Comparison of ENCODE assay signal across 3 fruit fly cellular contexts in genomic region chr2L:3469869-3470268, dm6.
TF ChIP-seq lines count a peak whose summit lies in the region.

Gene Pif1, minus strand, starts transcription at chr2L:3470004.
Gene CG31776, plus strand, starts transcription at chr2L:3470182.

- peak; percentile 60 to 66 for TF ChIP-seq CTCF in S2 (optimal IDR thresholded peaks at IDR 0.05; lab: Kevin White, UChicago)
- TF ChIP-seq CTCF in whole organism, embryonic (GFP tag; optimal IDR thresholded peaks at IDR 0.05; lab: Kevin White, UChicago) = peak; percentile 69

TF ChIP-seq in whole organism, adult, 20 proteins besides CTCF, POLR2A, EP300 and RAD21:
- TF ChIP-seq toe (GFP tag; optimal IDR thresholded peaks at IDR 0.05; lab: Kevin White, UChicago) = no peak
- no peak for TF ChIP-seq CG7101 (tag; optimal IDR thresholded peaks at IDR 0.05; lab: Kevin White, UChicago)
- peak in 1 of 2 experiments; percentile 12 for TF ChIP-seq cnc (optimal IDR thresholded peaks at IDR 0.05; lab: Kevin White, UChicago)
- TF ChIP-seq CG1620 (GFP tag; optimal IDR thresholded peaks at IDR 0.05; lab: Kevin White, UChicago) = no peak
- TF ChIP-seq Mnt (GFP tag; optimal IDR thresholded peaks at IDR 0.05; lab: Kevin White, UChicago) = peak; percentile 70
- no peak for TF ChIP-seq Hr96 (GFP tag; optimal IDR thresholded peaks at IDR 0.05; lab: Kevin White, UChicago)
- TF ChIP-seq bab1 (GFP tag; optimal IDR thresholded peaks at IDR 0.05; lab: Kevin White, UChicago) = peak; percentile 40

TF ChIP-seq in whole organism, embryonic, 481 proteins besides CTCF, POLR2A, EP300 and RAD21 (continues in another document):
- TF ChIP-seq Hey (tag; optimal IDR thresholded peaks at IDR 0.05; lab: Kevin White, UChicago) (no peak), phol (tag; optimal IDR thresholded peaks at IDR 0.05; lab: Kevin White, UChicago) (peak; percentile 38), Bgb (GFP tag; IDR thresholded peaks at IDR 0.05; lab: Robert Waterston, UW; ENCODE audit: partially characterized antibody) (peak; percentile 92), CG14710 (tag; optimal IDR thresholded peaks at IDR 0.05; lab: Kevin White, UChicago) (peak; percentile 68), ato (GFP tag; IDR thresholded peaks at IDR 0.05; lab: Robert Waterston, UW; ENCODE audit: partially characterized antibody) (peak; percentile 79; the same call in 1 of the 2 replicates), Dref (GFP tag; IDR thresholded peaks at IDR 0.05; lab: Robert Waterston, UW) (peak; percentile 97), sug (tag; optimal IDR thresholded peaks at IDR 0.05; lab: Kevin White, UChicago) (peak; percentile 12), CG10267 (tag; optimal IDR thresholded peaks at IDR 0.05; lab: Kevin White, UChicago) (peak; percentile 53), BEAF-32 (GFP tag; optimal IDR thresholded peaks at IDR 0.05; lab: Kevin White, UChicago) (peak; percentile 92), zen2 (GFP tag; IDR thresholded peaks at IDR 0.05; lab: Robert Waterston, UW; ENCODE audit: partially characterized antibody) (peak; percentile 92), nmo (GFP tag; optimal IDR thresholded peaks at IDR 0.05; lab: Kevin White, UChicago) (peak; percentile 29), sc (optimal IDR thresholded peaks at IDR 0.05; lab: Kevin White, UChicago) (no peak), sc (GFP tag; optimal IDR thresholded peaks at IDR 0.05; lab: Kevin White, UChicago) (no peak), HLH4C (GFP tag; IDR thresholded peaks at IDR 0.05; lab: Robert Waterston, UW; ENCODE audit: partially characterized antibody) (peak; percentile 90), so (GFP tag; IDR thresholded peaks at IDR 0.05; lab: Robert Waterston, UW) (0 out of 3 replicates have a peak, but pooled peaks have one; percentile 6), CG2678 (tag; optimal IDR thresholded peaks at IDR 0.05; lab: Kevin White, UChicago) (no peak), HHEX (GFP tag; optimal IDR thresholded peaks at IDR 0.05; lab: Kevin White, UChicago) (no peak), CG2712 (tag; optimal IDR thresholded peaks at IDR 0.05; lab: Kevin White, UChicago) (peak; percentile 33), CG17802 (tag; optimal IDR thresholded peaks at IDR 0.05; lab: Kevin White, UChicago) (peak; percentile 95), hb (GFP tag; IDR thresholded peaks at IDR 0.05; lab: Robert Waterston, UW; ENCODE audit: partially characterized antibody) (peak; percentile 75; the same call in 2 of the 3 replicates), CG7357 (GFP tag; IDR thresholded peaks at IDR 0.05; lab: Robert Waterston, UW) (peak; percentile 94), CG1603 (tag; optimal IDR thresholded peaks at IDR 0.05; lab: Kevin White, UChicago) (peak; percentile 85), pzg (GFP tag; optimal IDR thresholded peaks at IDR 0.05; lab: Kevin White, UChicago) (peak; percentile 88), CG9797 (GFP tag; optimal IDR thresholded peaks at IDR 0.05; lab: Kevin White, UChicago) (peak; percentile 65), ara (GFP tag; IDR thresholded peaks at IDR 0.05; lab: Robert Waterston, UW) (no peak), Dll (GFP tag; IDR thresholded peaks at IDR 0.05; lab: Robert Waterston, UW; ENCODE audit: partially characterized antibody) (peak; percentile 90), p53 (GFP tag; optimal IDR thresholded peaks at IDR 0.05; lab: Kevin White, UChicago) (peak; percentile 9), GATAe (GFP tag; conservative IDR thresholded peaks at IDR 0.05; lab: Robert Waterston, UW) (no peak), CG8290 (GFP tag; optimal IDR thresholded peaks at IDR 0.05; lab: Kevin White, UChicago) (peak; percentile 91), CG8290 (tag; optimal IDR thresholded peaks at IDR 0.05; lab: Kevin White, UChicago) (peak; percentile 24 to 94), Scr (GFP tag; IDR thresholded peaks at IDR 0.05; lab: Robert Waterston, UW; ENCODE audit: partially characterized antibody) (peak; percentile 83), MBD-R2 (GFP tag; IDR thresholded peaks at IDR 0.05; lab: Robert Waterston, UW) (peak; percentile 79), YL-1 (GFP tag; optimal IDR thresholded peaks at IDR 0.05; lab: Kevin White, UChicago) (peak; percentile 38), bbx (GFP tag; IDR thresholded peaks at IDR 0.05; lab: Robert Waterston, UW; ENCODE audit: partially characterized antibody) (peak; percentile 92), kah (GFP tag; optimal IDR thresholded peaks at IDR 0.05; lab: Kevin White, UChicago) (no peak), E2f2 (GFP tag; IDR thresholded peaks at IDR 0.05; lab: Robert Waterston, UW) (peak; percentile 37; the same call in 1 of the 2 replicates), CG16779 (GFP tag; IDR thresholded peaks at IDR 0.05; lab: Robert Waterston, UW) (no peak), sens (GFP tag; lab: Kevin White, UChicago) (peak; percentile 68), stwl (tag; optimal IDR thresholded peaks at IDR 0.05; lab: Kevin White, UChicago) (peak; percentile 76), Fer1 (GFP tag; optimal IDR thresholded peaks at IDR 0.05; lab: Kevin White, UChicago) (no peak), CG16813 (GFP tag; IDR thresholded peaks at IDR 0.05; lab: Robert Waterston, UW; ENCODE audit: partially characterized antibody) (peak; percentile 89), chinmo (GFP tag; IDR thresholded peaks at IDR 0.05; lab: Robert Waterston, UW; ENCODE audit: partially characterized antibody) (peak; percentile 73; the same call in 2 of the 4 replicates), unc-4 (GFP tag; IDR thresholded peaks at IDR 0.05; lab: Robert Waterston, UW; ENCODE audit: partially characterized antibody) (peak; percentile 70), kni (GFP tag; optimal IDR thresholded peaks at IDR 0.05; lab: Kevin White, UChicago) (no peak), sd (tag; optimal IDR thresholded peaks at IDR 0.05; lab: Kevin White, UChicago) (peak; percentile 23), bcd (GFP tag; optimal IDR thresholded peaks at IDR 0.05; lab: Kevin White, UChicago) (peak; percentile 1), Dip3 (GFP tag; optimal IDR thresholded peaks at IDR 0.05; lab: Kevin White, UChicago) (no peak), inv (GFP tag; IDR thresholded peaks at IDR 0.05; lab: Robert Waterston, UW; ENCODE audit: partially characterized antibody) (peak; percentile 68), dm (GFP tag; optimal IDR thresholded peaks at IDR 0.05; lab: Kevin White, UChicago) (peak; percentile 71), CG10543 (GFP tag; optimal IDR thresholded peaks at IDR 0.05; lab: Kevin White, UChicago) (no peak), CG2889 (GFP tag; IDR thresholded peaks at IDR 0.05; lab: Robert Waterston, UW) (no peak), CG7271 (tag; optimal IDR thresholded peaks at IDR 0.05; lab: Kevin White, UChicago) (no peak), Lhr (GFP tag; optimal IDR thresholded peaks at IDR 0.05; lab: Kevin White, UChicago) (peak; percentile 43), CG2116 (GFP tag; optimal IDR thresholded peaks at IDR 0.05; lab: Kevin White, UChicago) (peak; percentile 93), CG42726 (GFP tag; IDR thresholded peaks at IDR 0.05; lab: Robert Waterston, UW; ENCODE audit: partially characterized antibody) (peak; percentile 89), CG2129 (GFP tag; IDR thresholded peaks at IDR 0.05; lab: Robert Waterston, UW; ENCODE audit: partially characterized antibody) (peak; percentile 79), hbn (GFP tag; IDR thresholded peaks at IDR 0.05; lab: Robert Waterston, UW; ENCODE audit: partially characterized antibody) (peak; percentile 78), HmgZ (tag; optimal IDR thresholded peaks at IDR 0.05; lab: Kevin White, UChicago) (peak; percentile 60), Pdp1 (GFP tag; optimal IDR thresholded peaks at IDR 0.05; lab: Kevin White, UChicago) (peak in 1 of 2 experiments; percentile 27), CG7928 (GFP tag; optimal IDR thresholded peaks at IDR 0.05; lab: Kevin White, UChicago) (no peak), al (GFP tag; IDR thresholded peaks at IDR 0.05; lab: Robert Waterston, UW) (no peak), CG34224 (GFP tag; IDR thresholded peaks at IDR 0.05; lab: Robert Waterston, UW; ENCODE audit: partially characterized antibody) (peak; percentile 95), Opbp (GFP tag; IDR thresholded peaks at IDR 0.05; lab: Robert Waterston, UW; ENCODE audit: partially characterized antibody) (peak; percentile 91), zen (tag; optimal IDR thresholded peaks at IDR 0.05; lab: Kevin White, UChicago) (peak; percentile 37), row (GFP tag; IDR thresholded peaks at IDR 0.05; lab: Robert Waterston, UW) (peak; percentile 21; the same call in 1 of the 3 replicates), CG34422 (GFP tag; IDR thresholded peaks at IDR 0.05; lab: Robert Waterston, UW) (peak; percentile 19; the same call in 1 of the 3 replicates), Sry-δ (GFP tag; optimal IDR thresholded peaks at IDR 0.05; lab: Kevin White, UChicago) (peak; percentile 79), CG12659 (GFP tag; optimal IDR thresholded peaks at IDR 0.05; lab: Kevin White, UChicago) (peak; percentile 27), vnd (GFP tag; IDR thresholded peaks at IDR 0.05; lab: Robert Waterston, UW; ENCODE audit: partially characterized antibody) (peak; percentile 64; the same call in 2 of the 3 replicates), tna (GFP tag; IDR thresholded peaks at IDR 0.05; lab: Robert Waterston, UW; ENCODE audit: partially characterized antibody) (peak; percentile 73), mld (GFP tag; IDR thresholded peaks at IDR 0.05; lab: Robert Waterston, UW; ENCODE audit: partially characterized antibody) (0 out of 3 replicates have a peak, but pooled peaks have one; percentile 22), amos (GFP tag; IDR thresholded peaks at IDR 0.05; lab: Robert Waterston, UW; ENCODE audit: partially characterized antibody) (peak; percentile 92; the same call in 1 of the 2 replicates), CG17829 (tag; optimal IDR thresholded peaks at IDR 0.05; lab: Kevin White, UChicago) (peak; percentile 42), nerfin-2 (GFP tag; IDR thresholded peaks at IDR 0.05; lab: Robert Waterston, UW; ENCODE audit: partially characterized antibody) (peak; percentile 83), Max (GFP tag; optimal IDR thresholded peaks at IDR 0.05; lab: Kevin White, UChicago) (no peak), CG16815 (GFP tag; optimal IDR thresholded peaks at IDR 0.05; lab: Kevin White, UChicago) (no peak), Eip74EF (GFP tag; optimal IDR thresholded peaks at IDR 0.05; lab: Kevin White, UChicago) (no peak)
